Worm (Caenorhabditis elegans): ENCODE results near the gene Y54F10BM.23.

DNA sequence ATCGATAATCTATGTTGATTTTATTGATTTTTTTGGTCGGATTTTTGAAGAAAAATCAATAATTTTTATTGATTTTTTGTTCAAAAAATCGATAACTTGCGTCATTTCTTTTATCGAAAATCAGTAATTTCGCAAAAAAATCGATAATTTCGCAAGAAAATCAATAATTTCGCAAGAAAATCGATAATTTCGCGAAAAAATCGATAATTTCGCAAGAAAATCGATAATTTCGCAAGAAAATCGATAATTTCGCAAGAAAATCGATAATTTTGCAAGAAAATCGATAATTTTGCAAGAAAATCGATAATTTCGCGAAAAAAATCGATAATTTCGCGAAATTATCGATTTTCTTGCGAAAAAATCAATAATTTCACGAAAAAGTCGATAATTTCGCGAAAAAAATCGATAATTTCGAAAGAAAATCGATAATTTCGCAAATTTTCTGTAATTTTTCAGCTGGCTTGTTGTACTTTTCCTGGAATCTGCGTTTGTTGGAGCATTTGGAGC is 4.0 kb upstream of the Y54F10BM.23 start:
- no peak for TF ChIP-seq ama-1 (optimal IDR thresholded peaks at IDR 0.05)
- no peak for TF ChIP-seq pes-1 (GFP tag; IDR thresholded peaks at IDR 0.05)
- no peak for TF ChIP-seq tra-4 (tag; optimal IDR thresholded peaks at IDR 0.05)
- no peak for TF ChIP-seq ets-7 (tag; optimal IDR thresholded peaks at IDR 0.05)

Data from whole organism, early embryonic.